Fruit fly (Drosophila melanogaster): Measurements from ENCODE around the gene sn.

The sn gene

DNA sequence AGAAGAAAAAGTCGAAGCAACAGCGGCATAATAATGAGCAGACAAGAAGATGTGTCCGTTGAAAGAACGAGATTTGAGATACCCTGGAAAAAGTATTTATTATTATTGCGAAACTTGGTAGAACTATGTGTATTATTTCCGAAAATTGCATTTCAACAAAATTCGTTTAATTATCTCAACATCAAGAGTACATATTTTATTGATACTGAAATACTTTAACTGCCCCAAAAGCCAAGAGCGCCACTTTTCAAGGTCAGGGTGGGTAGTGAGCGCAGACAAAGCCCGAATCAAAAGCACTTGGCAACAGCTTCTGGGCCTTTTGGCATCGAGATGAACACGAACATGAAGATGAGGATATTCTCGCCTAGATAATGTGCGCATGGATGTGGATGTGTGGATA is 15.4 kb downstream of the sn start (continued):
- no peak for TF ChIP-seq CG6854 (GFP tag; optimal IDR thresholded peaks at IDR 0.05)
- TF ChIP-seq CG15336 (GFP tag; IDR thresholded peaks at IDR 0.05) = 0 out of 2 replicates have a peak, but pooled peaks have one; percentile 26
- no peak for TF ChIP-seq dac (GFP tag; optimal IDR thresholded peaks at IDR 0.05)
- TF ChIP-seq CG31627 (GFP tag; optimal IDR thresholded peaks at IDR 0.05) = no peak
- TF ChIP-seq CG6163 (GFP tag; IDR thresholded peaks at IDR 0.05) = no peak
- TF ChIP-seq vri (GFP tag; optimal IDR thresholded peaks at IDR 0.05) = no peak
- no peak for TF ChIP-seq Blimp-1 (GFP tag; optimal IDR thresholded peaks at IDR 0.05)
- no peak for TF ChIP-seq CG11294 (GFP tag; IDR thresholded peaks at IDR 0.05)
- TF ChIP-seq fd85E (GFP tag; optimal IDR thresholded peaks at IDR 0.05) = no peak
- peak; percentile 18 for TF ChIP-seq Lpt (GFP tag; optimal IDR thresholded peaks at IDR 0.05)
- TF ChIP-seq Smox (GFP tag; optimal IDR thresholded peaks at IDR 0.05) = no peak
- peak; percentile 36 for TF ChIP-seq acj6 (GFP tag; optimal IDR thresholded peaks at IDR 0.05)

DNA sequence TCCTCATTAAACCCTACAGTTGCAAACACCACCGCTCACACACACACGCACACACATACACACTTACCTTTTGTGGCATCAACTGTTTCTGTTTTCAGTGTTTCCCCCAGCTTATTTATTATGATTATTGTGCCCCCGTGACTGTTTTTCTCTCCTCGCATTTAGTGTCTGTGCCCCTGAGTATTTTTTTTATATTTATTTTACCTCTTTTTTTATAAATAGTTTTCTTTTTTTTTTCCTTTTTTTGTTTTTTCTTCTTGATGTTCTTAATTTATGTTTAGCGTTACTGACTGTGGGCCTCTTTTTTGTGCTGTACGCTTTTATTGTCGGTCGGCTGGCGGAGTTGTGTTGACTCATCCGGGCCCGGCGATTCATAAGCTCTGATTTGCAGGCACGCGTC is 17.0 kb downstream of the sn start:
- TF ChIP-seq Met (GFP tag; optimal IDR thresholded peaks at IDR 0.05) (no peak), CG10669 (GFP tag; optimal IDR thresholded peaks at IDR 0.05) (peak; percentile 33), CG32006 (GFP tag; optimal IDR thresholded peaks at IDR 0.05) (no peak), Ets96B (tag; optimal IDR thresholded peaks at IDR 0.05) (peak; percentile 48), lz (GFP tag; optimal IDR thresholded peaks at IDR 0.05) (no peak), acj6 (GFP tag; optimal IDR thresholded peaks at IDR 0.05) (no peak), CG6808 (GFP tag; optimal IDR thresholded peaks at IDR 0.05) (peak; percentile 71), dac (GFP tag; optimal IDR thresholded peaks at IDR 0.05) (no peak), CG6792 (GFP tag; optimal IDR thresholded peaks at IDR 0.05) (no peak), Hr39 (GFP tag; optimal IDR thresholded peaks at IDR 0.05) (no peak), CG1621 (tag; optimal IDR thresholded peaks at IDR 0.05) (no peak), pdm3 (GFP tag; optimal IDR thresholded peaks at IDR 0.05) (no peak), CG8119 (GFP tag; IDR thresholded peaks at IDR 0.05) (peak; percentile 57), CG15336 (GFP tag; IDR thresholded peaks at IDR 0.05) (peak; percentile 21; the same call in 1 of the 2 replicates), spab (GFP tag; optimal IDR thresholded peaks at IDR 0.05) (peak; percentile 43), CG11294 (GFP tag; IDR thresholded peaks at IDR 0.05) (no peak), Hr4 (GFP tag; optimal IDR thresholded peaks at IDR 0.05) (no peak), salr (GFP tag; optimal IDR thresholded peaks at IDR 0.05) (no peak), CG8319 (GFP tag; optimal IDR thresholded peaks at IDR 0.05) (no peak), OdsH (GFP tag; optimal IDR thresholded peaks at IDR 0.05) (no peak), CG11902 (GFP tag; optimal IDR thresholded peaks at IDR 0.05) (no peak), fd59A (GFP tag; optimal IDR thresholded peaks at IDR 0.05) (no peak), dsx (GFP tag; optimal IDR thresholded peaks at IDR 0.05; ENCODE audit: poor library complexity, severe bottlenecking) (peak; percentile 58), CG3032 (tag; optimal IDR thresholded peaks at IDR 0.05) (peak; percentile 51), CG9139 (GFP tag; optimal IDR thresholded peaks at IDR 0.05) (peak; percentile 77), Sox14 (GFP tag; optimal IDR thresholded peaks at IDR 0.05) (no peak), Ets21C (GFP tag; optimal IDR thresholded peaks at IDR 0.05) (no peak), fkh (GFP tag; optimal IDR thresholded peaks at IDR 0.05) (no peak), ss (GFP tag; optimal IDR thresholded peaks at IDR 0.05) (peak; percentile 87), Eip93F (GFP tag; optimal IDR thresholded peaks at IDR 0.05) (no peak), cyc (GFP tag; optimal IDR thresholded peaks at IDR 0.05) (no peak), CG4318 (GFP tag; optimal IDR thresholded peaks at IDR 0.05) (no peak), achi (GFP tag; optimal IDR thresholded peaks at IDR 0.05) (peak; percentile 3), Gug (GFP tag; IDR thresholded peaks at IDR 0.05) (no peak), CG6163 (GFP tag; IDR thresholded peaks at IDR 0.05) (0 out of 3 replicates have a peak, but pooled peaks have one; percentile 42)
